Worm (Caenorhabditis elegans): ENCODE data around the gene rcan-1.

ce11 chrIII:5688246-5688645 lies 4.3 kb upstream of the rcan-1 start:
- TF ChIP-seq ztf-11 (tag; optimal IDR thresholded peaks at IDR 0.05) (no peak), lin-15B (tag; optimal IDR thresholded peaks at IDR 0.05) (no peak), elt-2 (tag; optimal IDR thresholded peaks at IDR 0.05) (peak; percentile 30), ama-1 (optimal IDR thresholded peaks at IDR 0.05) (no peak), tbx-2 (tag; optimal IDR thresholded peaks at IDR 0.05) (no peak)

Data from whole organism, L3 larva.